Fruit fly (Drosophila melanogaster) whole organism, prepupa: ENCODE data around the gene CG17078.
A peak's percentile ranks its signal among the peaks of the same experiment; 100 is the strongest.

ENCODE experiments used
- CG11294 ChIP-seq: fragments of 200-800 bp; sonication (Bioruptor generic); IDR thresholded peaks from 2 replicates; pipeline ENCODE4 v1.3.6; 2022; ENCODE audit warnings: missing biosample characterization, missing genetic modification characterization
- CG11762 ChIP-seq: fragments of 200-800 bp; sonication (Bioruptor generic); optimal IDR thresholded peaks from 3 replicates; lab custom pipeline; 2016; ENCODE audit warnings: missing biosample characterization, missing genetic modification characterization; ENCODE audit not compliant: insufficient read depth
- CG16779 ChIP-seq: fragments of 200-800 bp; sonication (Bioruptor generic); optimal IDR thresholded peaks from 3 replicates; lab custom pipeline; 2017; ENCODE audit warnings: missing biosample characterization, mild to moderate bottlenecking, missing genetic modification characterization
- CG6163 ChIP-seq: fragments of 200-800 bp; sonication (Bioruptor generic); IDR thresholded peaks from 3 replicates; pipeline ENCODE4 v1.3.6; 2022; ENCODE audit warnings: missing biosample characterization, missing genetic modification characterization
- Met ChIP-seq: fragments of 200-800 bp; sonication (Bioruptor generic); optimal IDR thresholded peaks from 3 replicates; lab custom pipeline; 2016; ENCODE audit warnings: missing biosample characterization, missing genetic modification characterization

DNA sequence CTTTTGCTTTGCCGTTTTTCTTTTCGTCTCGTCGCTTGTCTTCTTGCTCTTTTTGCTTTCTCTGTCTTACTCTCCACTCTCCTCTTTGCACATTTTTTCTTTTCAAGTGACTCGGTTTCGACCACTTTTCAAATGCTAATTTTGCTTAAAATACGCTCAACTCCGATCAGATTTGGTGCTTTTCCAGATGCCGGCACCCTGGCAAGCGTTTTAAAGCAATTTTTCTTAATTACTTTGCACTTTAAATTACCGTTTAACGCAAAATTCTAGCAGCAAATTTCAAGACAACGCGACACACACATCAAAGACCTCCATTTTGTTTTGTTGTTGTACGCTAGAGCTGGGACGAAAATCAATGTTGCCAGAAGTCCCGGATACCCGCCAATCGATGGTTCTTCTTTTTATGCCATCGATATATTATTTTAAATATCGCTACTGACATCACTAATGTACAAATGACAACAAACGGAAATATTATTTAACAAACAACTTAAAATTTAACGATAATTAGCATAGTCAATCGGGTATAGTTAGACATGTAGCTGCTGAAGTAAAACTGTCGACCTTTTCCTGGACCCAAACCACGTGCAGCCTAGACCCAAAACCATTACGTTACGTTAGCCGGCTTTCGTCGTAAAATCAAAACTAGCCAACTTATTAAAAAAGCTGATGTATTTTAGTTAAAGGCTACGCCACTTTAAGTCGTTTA, 27.4 kb downstream of the CG17078 start, which contains the start of gene kis:
- TF ChIP-seq CG6163 (GFP tag; lab: Robert Waterston, UW): peak; percentile 67; the same call in 2 of the 3 replicates
- TF ChIP-seq CG11294 (GFP tag; lab: Robert Waterston, UW): no peak
- no peak for TF ChIP-seq CG16779 (tag; lab: Kevin White, UChicago)
- TF ChIP-seq CG11762 (GFP tag; lab: Kevin White, UChicago): no peak
- TF ChIP-seq Met (GFP tag; lab: Kevin White, UChicago): no peak
